Fruit fly (Drosophila melanogaster): Measurements from ENCODE around the gene MED14.

Gene MED14

DNA sequence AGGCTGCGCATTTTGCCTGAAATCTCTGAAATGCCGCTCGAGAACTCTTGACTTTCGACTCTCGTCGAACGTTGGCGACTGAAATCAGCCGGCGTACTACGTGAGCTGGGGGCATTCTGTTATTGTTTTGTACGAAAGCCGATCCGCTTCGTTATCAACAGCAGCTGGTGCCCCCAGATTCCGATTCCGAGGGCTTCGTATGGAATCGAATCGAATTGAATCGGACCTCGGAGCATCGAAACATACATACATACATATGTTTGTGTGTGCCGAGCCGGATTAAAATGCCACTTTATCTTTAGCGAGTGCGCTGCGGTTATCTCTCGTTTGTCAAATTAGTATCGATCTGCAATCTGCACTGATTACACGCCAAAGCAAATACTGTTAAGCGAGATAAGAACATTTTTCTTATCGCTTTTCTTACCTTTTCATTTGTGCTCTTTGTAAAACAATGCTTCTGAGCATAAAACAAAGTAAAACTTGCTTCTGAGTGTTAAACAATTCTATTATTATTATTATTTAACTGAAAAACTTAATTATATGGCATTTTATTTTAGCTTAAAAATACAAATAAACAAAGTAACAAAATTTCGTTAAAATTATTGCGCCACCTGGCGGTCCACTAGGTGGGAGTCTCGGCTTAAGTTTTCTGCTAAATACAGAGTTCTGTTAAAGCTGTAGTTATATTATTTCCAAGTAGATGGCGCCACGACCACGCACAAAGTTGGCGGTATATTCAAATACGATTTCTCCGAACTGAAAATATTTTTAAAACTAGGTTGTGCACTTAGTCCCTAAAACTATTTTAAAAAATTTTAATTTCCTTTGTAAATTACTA, 13.7 kb downstream of the MED14 start, which contains the start of gene Reg-2:
TSS of gene Reg-2 (minus strand) at position 80 of the 838 bp plus-strand sequence.
- TF ChIP-seq pan (optimal IDR thresholded peaks at IDR 0.05): no peak
- TF ChIP-seq CG8478 (optimal IDR thresholded peaks at IDR 0.05): no peak
- TF ChIP-seq psq (optimal IDR thresholded peaks at IDR 0.05): no peak
- no peak for TF ChIP-seq EcR (GFP tag; optimal IDR thresholded peaks at IDR 0.05)
- no peak for TF ChIP-seq usp (GFP tag; optimal IDR thresholded peaks at IDR 0.05)
- no peak for TF ChIP-seq Dll (optimal IDR thresholded peaks at IDR 0.05)

DNA sequence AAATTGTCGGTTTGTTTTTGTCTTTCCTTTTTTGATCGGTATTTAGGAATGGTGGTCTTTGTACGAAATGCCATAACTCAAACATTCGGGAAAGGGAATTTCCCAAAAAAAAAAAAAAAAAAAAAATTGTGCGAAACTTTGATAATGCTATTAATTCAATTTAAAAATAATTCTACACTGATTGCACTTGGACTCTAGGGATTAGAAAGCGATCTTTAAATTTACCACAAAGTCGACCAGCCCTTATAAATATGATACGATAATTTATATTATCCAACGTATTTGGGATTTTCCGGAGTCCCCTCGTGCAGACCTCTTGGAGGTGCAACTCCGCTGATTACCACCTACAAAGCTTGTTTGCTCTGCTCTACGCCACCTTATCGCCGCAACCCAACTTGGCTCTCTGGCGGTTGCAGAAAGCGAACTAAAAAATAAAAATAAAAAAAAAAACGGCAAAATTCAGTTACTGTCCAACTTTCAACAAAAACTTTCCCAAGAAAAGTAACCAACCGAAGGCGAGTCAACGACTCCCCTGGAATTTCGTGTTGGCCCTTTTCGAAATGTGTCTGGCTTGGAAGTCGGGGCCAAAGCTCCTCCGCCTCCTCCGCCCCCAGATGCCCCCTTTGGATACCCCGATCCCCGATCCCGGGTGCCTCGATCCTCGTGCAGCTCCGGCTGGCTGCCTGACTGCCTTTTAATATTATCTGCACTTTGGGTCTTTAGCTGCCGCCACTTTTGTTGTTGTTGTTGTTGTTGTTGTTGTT, 14.7 kb downstream of the MED14 start:
- peak; percentile 48 to 84 for TF ChIP-seq EcR (GFP tag; optimal IDR thresholded peaks at IDR 0.05)
- no peak for TF ChIP-seq CG8478 (optimal IDR thresholded peaks at IDR 0.05)

DNA sequence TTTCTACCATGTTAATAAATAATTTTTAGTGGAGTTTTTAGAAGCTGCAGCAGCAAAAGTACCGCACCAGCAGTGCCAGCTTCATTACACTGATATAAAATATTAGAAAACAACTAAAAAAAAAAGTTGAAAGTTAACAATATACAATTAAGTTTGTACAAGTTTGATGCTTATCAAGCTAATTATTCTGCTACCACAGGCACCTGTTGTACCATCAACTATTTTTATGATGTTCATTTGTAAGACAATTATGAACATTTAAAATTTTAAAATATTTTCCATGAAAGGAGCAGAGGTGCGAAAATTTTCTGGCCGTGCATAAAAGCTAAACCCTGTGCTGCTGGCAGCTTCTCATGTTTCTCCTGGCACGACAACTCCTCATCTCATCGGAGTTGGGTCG, 15.3 kb downstream of the MED14 start:
- TF ChIP-seq CG8478 (optimal IDR thresholded peaks at IDR 0.05): no peak
- no peak for TF ChIP-seq usp (GFP tag; optimal IDR thresholded peaks at IDR 0.05)
- no peak for TF ChIP-seq Dll (optimal IDR thresholded peaks at IDR 0.05)
- no peak for TF ChIP-seq psq (optimal IDR thresholded peaks at IDR 0.05)
- no peak for TF ChIP-seq pan (optimal IDR thresholded peaks at IDR 0.05)
- no peak for TF ChIP-seq EcR (GFP tag; optimal IDR thresholded peaks at IDR 0.05)

DNA sequence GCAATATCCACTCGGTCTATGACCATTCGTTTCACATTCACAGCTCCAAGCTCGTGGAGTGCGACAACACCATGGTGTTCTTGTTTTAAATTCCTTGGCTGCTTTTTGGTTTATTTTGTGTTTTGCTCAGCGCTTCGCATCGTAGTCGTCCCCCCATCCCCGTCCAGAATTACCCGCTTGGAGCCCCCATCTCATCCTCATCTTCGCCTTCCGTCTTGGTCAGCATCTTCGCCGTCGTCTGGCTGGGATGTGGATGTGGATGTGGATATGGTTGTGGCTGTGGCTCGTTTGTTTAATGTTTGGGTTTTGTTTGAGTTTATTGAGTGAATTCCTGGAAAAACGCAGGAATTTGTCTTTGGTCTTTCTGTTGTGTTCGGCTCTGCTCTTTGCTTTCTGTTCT, 16.1 kb downstream of the MED14 start:
- TF ChIP-seq Dll (optimal IDR thresholded peaks at IDR 0.05) (no peak), CG8478 (optimal IDR thresholded peaks at IDR 0.05) (no peak), psq (optimal IDR thresholded peaks at IDR 0.05) (no peak), pan (optimal IDR thresholded peaks at IDR 0.05) (no peak), usp (GFP tag; optimal IDR thresholded peaks at IDR 0.05) (no peak), EcR (GFP tag; optimal IDR thresholded peaks at IDR 0.05) (no peak)

DNA sequence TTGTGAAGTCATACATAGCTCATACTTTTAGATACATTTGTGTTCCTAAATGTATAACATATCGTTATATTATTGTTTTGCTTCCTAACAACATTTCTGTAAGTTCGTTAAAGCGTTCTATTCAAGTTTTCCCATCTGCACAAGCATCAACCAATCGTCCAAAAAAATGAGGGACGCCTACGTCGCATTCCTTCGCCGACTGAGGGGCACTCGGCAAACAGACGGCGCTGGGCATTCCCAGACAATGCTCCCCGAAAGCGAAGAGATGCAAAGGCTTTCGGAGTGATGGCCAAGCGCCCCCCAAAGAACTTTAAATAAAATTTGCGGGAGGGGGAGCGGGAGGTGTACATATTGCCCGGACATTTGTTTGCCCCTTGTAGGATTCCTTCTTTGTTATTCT, 17.7 kb downstream of the MED14 start:
- TF ChIP-seq CG8478 (optimal IDR thresholded peaks at IDR 0.05): no peak
- no peak for TF ChIP-seq usp (GFP tag; optimal IDR thresholded peaks at IDR 0.05)

DNA sequence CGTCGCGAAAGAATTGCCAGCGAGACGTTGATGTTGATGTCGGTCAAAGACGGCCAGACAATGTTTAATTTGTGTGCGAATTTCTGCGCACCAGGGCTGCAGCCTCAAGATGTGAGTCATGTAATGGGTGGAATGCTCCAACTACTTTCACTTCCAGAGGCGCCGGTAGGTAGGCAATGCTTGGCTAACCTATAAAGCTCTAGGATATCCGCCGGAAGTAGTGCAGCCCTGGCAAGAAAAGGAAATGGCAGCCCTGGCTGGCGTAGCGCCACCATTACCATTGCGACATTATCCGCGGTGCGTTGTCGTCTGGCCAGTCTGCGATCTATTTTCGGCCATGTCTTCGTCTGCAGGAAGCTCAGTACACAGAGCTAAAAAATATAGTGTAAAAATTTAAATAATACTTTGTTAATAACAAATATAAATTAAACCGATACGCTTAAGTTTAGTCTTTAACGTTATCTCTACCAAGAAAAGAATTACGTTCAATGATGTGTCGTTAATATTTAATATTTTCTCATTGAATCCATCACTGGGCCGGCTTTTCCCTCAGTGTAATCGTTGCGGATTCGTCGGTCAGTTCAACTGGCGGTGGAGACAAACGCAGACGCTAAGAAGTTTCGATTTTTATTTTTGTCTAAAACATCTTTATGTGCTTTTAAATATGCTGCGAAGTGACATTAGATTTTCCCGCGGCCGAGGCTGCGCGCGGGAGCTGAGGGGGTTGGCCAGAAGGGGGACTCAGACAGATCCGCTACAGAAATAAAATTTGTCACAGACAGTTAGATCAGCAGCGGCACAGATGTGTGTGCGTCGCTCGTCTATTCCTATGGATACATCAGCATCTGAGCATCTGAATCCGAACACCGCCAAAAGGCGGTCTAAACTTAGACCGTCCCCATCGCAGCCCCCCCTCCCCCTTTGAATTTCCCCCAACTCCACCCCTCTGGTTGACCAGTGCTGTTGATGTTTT, 18.9 kb downstream of the MED14 start:
- TF ChIP-seq CG8478 (optimal IDR thresholded peaks at IDR 0.05) (no peak), psq (optimal IDR thresholded peaks at IDR 0.05) (no peak), Dll (optimal IDR thresholded peaks at IDR 0.05) (no peak), EcR (GFP tag; optimal IDR thresholded peaks at IDR 0.05) (no peak), pan (optimal IDR thresholded peaks at IDR 0.05) (no peak), usp (GFP tag; optimal IDR thresholded peaks at IDR 0.05) (no peak)

DNA sequence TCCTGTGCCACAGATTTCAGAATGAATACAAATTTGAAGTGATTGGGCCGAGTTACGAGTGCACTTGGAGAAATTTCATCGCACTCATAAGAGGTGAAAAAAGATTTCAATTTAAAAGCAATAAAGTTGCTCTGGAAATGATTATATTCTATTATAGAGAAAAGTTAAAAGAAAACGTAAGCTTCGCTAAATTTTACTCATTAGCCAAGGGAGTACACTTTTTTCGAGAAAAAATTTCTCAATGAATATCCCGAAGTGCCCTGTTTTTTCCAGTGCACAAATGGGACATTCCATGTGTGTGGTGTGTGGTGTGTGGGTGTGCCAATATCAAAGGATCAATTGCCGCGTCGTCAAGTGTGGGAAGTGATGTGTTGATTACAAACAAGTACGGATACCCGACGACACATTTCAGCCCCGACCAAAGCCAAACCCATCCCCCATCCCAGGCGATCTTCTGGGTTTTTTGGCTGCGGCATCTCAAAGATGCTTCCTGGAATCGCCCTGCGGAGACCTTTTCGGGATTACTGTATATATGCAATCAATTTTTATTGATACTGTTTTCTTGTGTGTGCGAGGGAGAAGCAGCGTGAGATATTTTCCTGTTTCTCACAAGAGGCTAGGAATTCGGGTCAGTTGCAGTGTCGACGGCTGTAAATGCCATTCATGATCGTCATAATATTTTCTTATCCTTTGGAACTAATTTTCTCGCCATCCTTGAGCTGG, 20.7 kb downstream of the MED14 start:
- TF ChIP-seq CG8478 (optimal IDR thresholded peaks at IDR 0.05) (no peak), usp (GFP tag; optimal IDR thresholded peaks at IDR 0.05) (no peak), pan (optimal IDR thresholded peaks at IDR 0.05) (no peak), Dll (optimal IDR thresholded peaks at IDR 0.05) (no peak), EcR (GFP tag; optimal IDR thresholded peaks at IDR 0.05) (no peak), psq (optimal IDR thresholded peaks at IDR 0.05) (no peak)

DNA sequence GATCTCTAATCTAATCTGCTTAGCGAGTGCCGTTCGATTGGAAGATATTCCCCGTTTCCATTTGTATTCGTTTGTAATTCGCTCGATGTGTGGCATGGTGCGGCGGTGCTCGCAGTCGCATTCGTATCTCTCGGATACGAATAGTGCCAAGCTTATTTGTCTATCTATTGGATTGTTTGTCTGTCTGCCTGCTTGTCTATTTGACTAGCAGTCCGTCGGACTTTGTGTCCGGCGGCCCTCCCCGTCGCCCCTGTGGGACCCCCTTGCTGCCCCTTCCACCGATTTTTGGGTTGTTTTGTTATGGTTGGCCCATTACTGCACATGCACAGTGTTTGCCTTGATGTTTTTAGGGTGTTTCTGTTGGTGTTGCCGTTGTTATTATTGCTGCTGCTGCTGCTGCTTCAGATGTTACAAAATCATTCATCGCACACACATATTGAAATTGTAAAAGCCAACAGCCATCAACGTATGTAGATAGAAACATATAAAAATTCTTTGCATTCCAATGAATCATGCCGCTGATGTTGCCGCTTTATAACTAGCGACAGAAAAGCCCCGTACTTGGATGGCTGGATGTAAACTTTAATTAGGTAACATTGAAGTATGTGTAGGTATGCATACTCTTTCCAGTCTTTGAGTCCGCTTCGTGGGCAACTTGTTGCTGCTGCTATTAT, 21.8 kb downstream of the MED14 start:
- TF ChIP-seq Dll (optimal IDR thresholded peaks at IDR 0.05): no peak
- no peak for TF ChIP-seq usp (GFP tag; optimal IDR thresholded peaks at IDR 0.05)
- TF ChIP-seq EcR (GFP tag; optimal IDR thresholded peaks at IDR 0.05): no peak
- TF ChIP-seq CG8478 (optimal IDR thresholded peaks at IDR 0.05): no peak
- TF ChIP-seq psq (optimal IDR thresholded peaks at IDR 0.05): no peak

DNA sequence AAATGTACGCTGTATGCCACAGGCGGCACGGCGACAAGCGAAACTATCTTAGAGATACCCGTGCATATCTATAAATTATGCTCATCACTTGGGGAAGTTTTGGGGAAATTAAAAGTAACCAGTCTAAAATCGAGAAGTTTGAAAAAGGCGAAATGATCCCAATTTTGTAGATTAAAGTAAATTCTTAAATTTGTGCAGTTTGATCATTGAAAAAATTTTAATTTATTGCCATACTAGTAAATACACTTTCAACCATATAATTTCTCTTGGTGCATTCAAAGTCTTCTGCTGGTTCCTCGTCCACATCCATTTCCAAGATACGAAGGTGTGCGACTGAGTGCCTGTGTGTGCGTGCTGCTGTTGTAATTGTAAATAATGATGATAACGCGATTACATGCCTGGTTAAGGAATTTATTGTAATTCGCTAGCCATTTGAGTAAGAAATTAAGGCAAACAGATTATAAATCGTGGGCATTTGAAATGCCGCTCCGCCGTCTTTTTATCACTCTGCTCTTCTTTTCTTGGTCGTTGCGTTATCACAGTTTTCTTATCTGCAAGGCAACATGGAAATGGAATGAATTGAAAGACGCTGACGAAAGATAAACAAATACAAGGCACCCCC, 22.5 kb downstream of the MED14 start:
- TF ChIP-seq psq (optimal IDR thresholded peaks at IDR 0.05) (no peak), CG8478 (optimal IDR thresholded peaks at IDR 0.05) (no peak), EcR (GFP tag; optimal IDR thresholded peaks at IDR 0.05) (no peak), pan (optimal IDR thresholded peaks at IDR 0.05) (no peak)

DNA sequence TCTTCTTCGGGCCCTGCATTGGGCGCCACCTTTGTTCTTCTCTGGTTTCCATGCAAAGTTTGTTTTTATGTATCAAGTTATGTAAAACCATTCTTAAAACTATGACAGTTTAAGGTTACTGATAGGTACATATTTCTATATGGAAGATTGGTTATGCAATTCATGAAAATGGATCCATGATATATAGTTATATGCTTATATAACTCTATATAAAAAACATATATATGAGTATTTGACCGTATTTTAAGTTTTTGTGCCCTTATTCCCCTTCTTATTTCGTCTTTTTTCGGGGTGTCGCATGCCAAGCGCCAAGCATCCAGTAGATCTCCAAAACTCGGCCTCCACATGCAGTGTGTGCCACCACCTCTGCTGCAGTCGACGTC, 23.0 kb downstream of the MED14 start:
- no peak for TF ChIP-seq Dll (optimal IDR thresholded peaks at IDR 0.05)
- no peak for TF ChIP-seq EcR (GFP tag; optimal IDR thresholded peaks at IDR 0.05)
- TF ChIP-seq psq (optimal IDR thresholded peaks at IDR 0.05): no peak
- TF ChIP-seq CG8478 (optimal IDR thresholded peaks at IDR 0.05): no peak
- TF ChIP-seq pan (optimal IDR thresholded peaks at IDR 0.05): no peak
- no peak for TF ChIP-seq usp (GFP tag; optimal IDR thresholded peaks at IDR 0.05)
